Worm (Caenorhabditis elegans) whole organism, young adult: Measurements from ENCODE around the gene B0454.8.

Source experiments
- B0261.1 ChIP-seq: sonication (generic microtip); optimal IDR thresholded peaks from 2 replicates; lab custom pipeline; 2016; ENCODE audit warnings: mild to moderate bottlenecking, missing genetic modification characterization, moderate library complexity, missing compliant biosample characterization
- B0336.3 ChIP-seq: fragments of 200-800 bp; sonication (Bioruptor generic); IDR thresholded peaks from 2 replicates; pipeline ENCODE4 v1.3.6; 2022; ENCODE audit warnings: missing genetic modification characterization, missing compliant biosample characterization
- C17E4.6 ChIP-seq: fragments of 200-800 bp; sonication (Bioruptor generic); IDR thresholded peaks from 2 replicates; pipeline ENCODE4 v1.3.6; 2022; ENCODE audit warnings: missing genetic modification reagents, missing genetic modification characterization, missing compliant biosample characterization
- D2030.7 ChIP-seq: fragments of 200-800 bp; sonication (Bioruptor generic); IDR thresholded peaks from 2 replicates; pipeline ENCODE4 v1.3.6; 2022; ENCODE audit warnings: missing genetic modification reagents, missing genetic modification characterization, missing compliant biosample characterization
- F33H1.4 ChIP-seq: fragments of 200-800 bp; sonication (Bioruptor generic); IDR thresholded peaks from 2 replicates; pipeline ENCODE4 v1.3.6; 2022; ENCODE audit warnings: missing genetic modification reagents, missing genetic modification characterization, missing compliant biosample characterization
- F37B4.10 ChIP-seq: fragments of 200-800 bp; sonication (Bioruptor generic); IDR thresholded peaks from 2 replicates; pipeline ENCODE4 v1.3.6; 2022; ENCODE audit warnings: missing genetic modification characterization, missing compliant biosample characterization
- T07F8.4 ChIP-seq: sonication (generic microtip); optimal IDR thresholded peaks from 2 replicates; lab custom pipeline; 2016; ENCODE audit warnings: mild to moderate bottlenecking, missing genetic modification characterization, moderate library complexity, missing compliant biosample characterization
- Y67H2A.10 ChIP-seq: fragments of 200-800 bp; sonication (Bioruptor generic); conservative IDR thresholded peaks from 2 replicates; pipeline ENCODE4 v1.3.6; 2022; ENCODE audit warnings: missing genetic modification reagents, missing genetic modification characterization, missing compliant biosample characterization
- Y95B8A.8 ChIP-seq: fragments of 200-800 bp; sonication (Bioruptor generic); IDR thresholded peaks from 2 replicates; pipeline ENCODE4 v1.3.6; 2022; ENCODE audit warnings: missing genetic modification reagents, missing genetic modification characterization, missing compliant biosample characterization
- ama-1 ChIP-seq, 3 experiments: fragments of 150-350 bp in 1 of 3; sonication (generic microtip) in 2 of 3; optimal IDR thresholded peaks; 2 replicates each; lab custom pipeline; 2014 to 2018; ENCODE audit warnings: missing biosample characterization in 2 of 3, missing genetic modification characterization in 2 of 3, missing genetic modification reagents in 2 of 3
- aptf-2 ChIP-seq: fragments of 200-800 bp; sonication (Bioruptor generic); conservative IDR thresholded peaks from 2 replicates; pipeline ENCODE4 v1.3.6; 2022; ENCODE audit warnings: missing genetic modification reagents, missing genetic modification characterization, missing compliant biosample characterization
- athp-1 ChIP-seq: sonication (generic microtip); optimal IDR thresholded peaks from 2 replicates; lab custom pipeline; 2017; ENCODE audit warnings: mild to moderate bottlenecking, missing genetic modification characterization, missing compliant biosample characterization
- attf-5 ChIP-seq: fragments of 200-800 bp; sonication (Bioruptor generic); optimal IDR thresholded peaks from 2 replicates; lab custom pipeline; 2018; ENCODE audit warnings: mild to moderate bottlenecking, missing genetic modification characterization, missing compliant biosample characterization
- bed-1 ChIP-seq: fragments of 200-800 bp; sonication (Bioruptor generic); IDR thresholded peaks from 2 replicates; pipeline ENCODE4 v1.3.6; 2022; ENCODE audit warnings: missing genetic modification reagents, missing genetic modification characterization, missing compliant biosample characterization
- cebp-2 ChIP-seq: fragments of 200-800 bp; sonication (Bioruptor generic); IDR thresholded peaks from 2 replicates; pipeline ENCODE4 v1.3.6; 2022; ENCODE audit warnings: missing genetic modification characterization, missing compliant biosample characterization
- ceh-27 ChIP-seq: fragments of 200-800 bp; sonication (Bioruptor generic); optimal IDR thresholded peaks from 2 replicates; lab custom pipeline; 2018; ENCODE audit warnings: mild to moderate bottlenecking, missing genetic modification characterization, moderate library complexity, missing compliant biosample characterization
- ceh-91 ChIP-seq: fragments of 200-800 bp; sonication (Bioruptor generic); IDR thresholded peaks from 2 replicates; pipeline ENCODE4 v1.3.6; 2022; ENCODE audit warnings: missing genetic modification reagents, missing genetic modification characterization, missing compliant biosample characterization
- dox-1 ChIP-seq: fragments of 200-800 bp; sonication (Bioruptor generic); IDR thresholded peaks from 2 replicates; pipeline ENCODE4 v1.3.6; 2022; ENCODE audit warnings: missing genetic modification reagents, missing genetic modification characterization, missing compliant biosample characterization
- egl-44 ChIP-seq: fragments of 200-800 bp; sonication (Bioruptor generic); IDR thresholded peaks from 2 replicates; pipeline ENCODE4 v1.3.6; 2022; ENCODE audit warnings: missing genetic modification reagents, missing genetic modification characterization, missing compliant biosample characterization
- ekl-4 ChIP-seq: fragments of 200-800 bp; sonication (Bioruptor generic); IDR thresholded peaks from 2 replicates; pipeline ENCODE4 v1.3.6; 2022; ENCODE audit warnings: missing genetic modification reagents, missing genetic modification characterization, missing compliant biosample characterization
- him-1 ChIP-seq: sonication (generic microtip); optimal IDR thresholded peaks from 2 replicates; lab custom pipeline; 2016; ENCODE audit warnings: missing genotype, missing genetic modification reagents, missing genetic modification characterization, missing compliant biosample characterization
- hlh-26 ChIP-seq: fragments of 200-800 bp; sonication (Bioruptor generic); conservative IDR thresholded peaks from 2 replicates; pipeline ENCODE4 v1.3.6; 2022; ENCODE audit warnings: missing genetic modification reagents, missing genetic modification characterization, missing compliant biosample characterization
- hmg-1.2 ChIP-seq: fragments of 200-800 bp; sonication (Bioruptor generic); IDR thresholded peaks from 2 replicates; pipeline ENCODE4 v1.3.6; 2022; ENCODE audit warnings: missing genetic modification reagents, missing genetic modification characterization, missing compliant biosample characterization
- lin-35 ChIP-seq, 3 experiments: fragments of 150-350 bp in 2 of 3; sonication (generic microtip) in 1 of 3; optimal IDR thresholded peaks; 2 replicates each; lab custom pipeline; 2014 to 2018; ENCODE audit warnings: missing biosample characterization in 3 of 3, missing genetic modification characterization in 3 of 3, missing genetic modification reagents in 3 of 3
- lir-1 ChIP-seq: fragments of 200-800 bp; sonication (Bioruptor generic); conservative IDR thresholded peaks from 2 replicates; pipeline ENCODE4 v1.3.6; 2022; ENCODE audit warnings: missing genetic modification reagents, missing genetic modification characterization, missing compliant biosample characterization
- lsl-1 ChIP-seq: fragments of 200-800 bp; sonication (Bioruptor generic); optimal IDR thresholded peaks from 2 replicates; lab custom pipeline; 2018; ENCODE audit warnings: mild to moderate bottlenecking, missing genetic modification characterization, moderate library complexity, missing compliant biosample characterization
- madf-6 ChIP-seq: fragments of 200-800 bp; sonication (Bioruptor generic); IDR thresholded peaks from 2 replicates; pipeline ENCODE4 v1.3.6; 2022; ENCODE audit warnings: missing genetic modification reagents, missing genetic modification characterization, missing compliant biosample characterization
- madf-8 ChIP-seq: fragments of 200-800 bp; sonication (Bioruptor generic); conservative IDR thresholded peaks from 2 replicates; pipeline ENCODE4 v1.3.6; 2022; ENCODE audit warnings: missing genetic modification reagents, missing genetic modification characterization, missing compliant biosample characterization
- mcd-1 ChIP-seq: fragments of 200-800 bp; sonication (Bioruptor generic); IDR thresholded peaks from 2 replicates; pipeline ENCODE4 v1.3.6; 2022; ENCODE audit warnings: missing genetic modification reagents, missing genetic modification characterization, missing compliant biosample characterization
- mes-4 ChIP-seq: sonication (generic microtip); optimal IDR thresholded peaks from 2 replicates; lab custom pipeline; 2016; ENCODE audit warnings: missing genotype, missing genetic modification characterization, missing compliant biosample characterization
- nfyb-1 ChIP-seq: fragments of 200-800 bp; sonication (Bioruptor generic); IDR thresholded peaks from 2 replicates; pipeline ENCODE4 v1.3.6; 2022; ENCODE audit warnings: missing genetic modification reagents, missing genetic modification characterization, missing compliant biosample characterization
- nhr-80 ChIP-seq: sonication (generic microtip); optimal IDR thresholded peaks from 2 replicates; lab custom pipeline; 2016; ENCODE audit warnings: missing genetic modification characterization, missing compliant biosample characterization
- pbrm-1 ChIP-seq: fragments of 200-800 bp; sonication (Bioruptor generic); IDR thresholded peaks from 2 replicates; pipeline ENCODE4 v1.3.6; 2022; ENCODE audit warnings: missing genetic modification reagents, missing genetic modification characterization, missing compliant biosample characterization
- rcor-1 ChIP-seq: fragments of 200-800 bp; sonication (Bioruptor generic); IDR thresholded peaks from 2 replicates; pipeline ENCODE4 v1.3.6; 2022; ENCODE audit warnings: missing genetic modification reagents, missing genetic modification characterization, missing compliant biosample characterization
- repo-1 ChIP-seq: sonication (generic microtip); optimal IDR thresholded peaks from 2 replicates; lab custom pipeline; 2017; ENCODE audit warnings: mild to moderate bottlenecking, missing genetic modification characterization, missing compliant biosample characterization
- rpc-1 ChIP-seq, 2 experiments: fragments of 150-350 bp in 1 of 2; sonication (generic microtip) in 1 of 2; optimal IDR thresholded peaks; 2 replicates each; lab custom pipeline; 2014 to 2018; ENCODE audit warnings: missing biosample characterization in 1 of 2, missing genetic modification characterization in 1 of 2, missing genetic modification reagents in 1 of 2, missing genotype in 1 of 2
- sdz-38 ChIP-seq: sonication (generic microtip); optimal IDR thresholded peaks from 2 replicates; lab custom pipeline; 2016; ENCODE audit warnings: missing genotype, missing genetic modification characterization, missing compliant biosample characterization
- snpc-1.1 ChIP-seq: sonication (generic microtip); optimal IDR thresholded peaks from 2 replicates; lab custom pipeline; 2017; ENCODE audit warnings: missing genetic modification characterization, mild to moderate bottlenecking, missing compliant biosample characterization, antibody characterized with exemption, moderate library complexity, missing genotype, missing genetic modification reagents; ENCODE audit not compliant: insufficient read depth
- snpc-1.3 ChIP-seq: sonication (generic microtip); optimal IDR thresholded peaks from 2 replicates; lab custom pipeline; 2017; ENCODE audit warnings: missing genetic modification characterization, mild to moderate bottlenecking, missing compliant biosample characterization, antibody characterized with exemption, moderate library complexity, missing genotype, missing genetic modification reagents; ENCODE audit not compliant: insufficient read depth
- snpc-3.4 ChIP-seq: sonication (generic microtip); optimal IDR thresholded peaks from 2 replicates; lab custom pipeline; 2017; ENCODE audit warnings: missing genetic modification characterization, mild to moderate bottlenecking, missing compliant biosample characterization, antibody characterized with exemption, moderate library complexity, missing genotype, missing genetic modification reagents
- snpc-4 ChIP-seq, 5 experiments: fragments of 150-350 bp in 1 of 5; sonication (generic microtip) in 4 of 5; optimal IDR thresholded peaks; 2 replicates each; lab custom pipeline; 2014 to 2018; ENCODE audit warnings: missing genetic modification characterization in 5 of 5, missing biosample characterization in 3 of 5, antibody characterized with exemption in 2 of 5, mild to moderate bottlenecking in 2 of 5, missing compliant biosample characterization in 2 of 5, missing genotype in 2 of 5, moderate library complexity in 2 of 5, missing genetic modification reagents in 1 of 5
- tbp1 ChIP-seq: fragments of 200-800 bp; sonication (Bioruptor generic); optimal IDR thresholded peaks from 2 replicates; lab custom pipeline; 2018; ENCODE audit warnings: mild to moderate bottlenecking, missing genetic modification characterization, missing compliant biosample characterization
- tbx-9 ChIP-seq: sonication (generic microtip); optimal IDR thresholded peaks from 2 replicates; lab custom pipeline; 2016; ENCODE audit warnings: borderline replicate concordance, missing genetic modification characterization, inconsistent platforms, missing compliant biosample characterization
- tlf-1 ChIP-seq: fragments of 200-800 bp; sonication (Bioruptor generic); optimal IDR thresholded peaks from 2 replicates; lab custom pipeline; 2018; ENCODE audit warnings: mild to moderate bottlenecking, missing genetic modification characterization, missing compliant biosample characterization
- xnd-1 ChIP-seq: sonication (generic microtip); optimal IDR thresholded peaks from 2 replicates; lab custom pipeline; 2016; ENCODE audit warnings: missing genotype, missing genetic modification reagents, missing genetic modification characterization, missing compliant biosample characterization
- ztf-18 ChIP-seq: sonication (generic microtip); optimal IDR thresholded peaks from 2 replicates; lab custom pipeline; 2016; ENCODE audit warnings: missing genotype, mild to moderate bottlenecking, missing genetic modification characterization, missing compliant biosample characterization

The B0454.8 gene

DNA sequence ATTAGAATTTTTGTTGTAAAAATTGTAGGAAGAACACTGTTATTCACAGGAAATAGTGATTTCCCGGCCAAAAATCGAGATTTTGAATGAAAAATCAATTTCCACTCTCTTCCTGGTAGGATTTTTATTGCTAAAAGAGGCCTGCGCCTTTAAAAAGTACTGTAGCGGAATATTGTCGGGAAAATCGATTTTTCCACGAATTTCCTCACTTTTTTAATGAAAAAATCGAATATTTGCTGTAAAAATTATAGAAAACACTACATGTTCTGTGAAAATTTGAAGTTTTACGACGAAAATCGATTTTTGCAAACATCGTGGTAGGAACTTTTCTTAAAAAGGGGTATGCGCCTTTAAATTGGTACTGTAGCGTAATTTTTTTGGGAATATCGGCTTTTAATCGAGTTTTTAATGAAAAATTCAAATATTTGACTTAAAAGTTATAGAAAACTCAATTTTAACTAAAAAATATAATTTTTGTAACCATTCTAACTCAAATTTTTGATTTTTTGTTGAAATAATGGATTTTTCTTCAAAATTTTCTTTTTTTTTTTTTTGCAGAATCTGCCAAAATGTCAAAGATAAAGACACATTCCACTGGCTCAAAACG, 13.1 kb upstream of the B0454.8 start, which contains the start of gene lin-8:
Gene lin-8 (plus strand): TSS at position 557 of the 607 bp plus-strand sequence.
- TF ChIP-seq athp-1 = peak; percentile 54
- peak; percentile 8; the same call in 1 of the 2 replicates for TF ChIP-seq hmg-1.2 (GFP tag; lab: Robert Waterston, UW)
- peak; percentile 79 for TF ChIP-seq D2030.7
- TF ChIP-seq rcor-1 (GFP tag; lab: Robert Waterston, UW) = no peak
- TF ChIP-seq ztf-18 (tag; lab: Kevin White, UChicago) = no peak
- no peak for TF ChIP-seq Y95B8A.8 (GFP tag; lab: Robert Waterston, UW)
- peak; percentile 84 for TF ChIP-seq F33H1.4 (GFP tag; lab: Robert Waterston, UW)
- TF ChIP-seq mcd-1 = no peak
- peak; percentile 78 for TF ChIP-seq madf-8 (GFP tag; lab: Robert Waterston, UW)
- no peak for TF ChIP-seq aptf-2 (GFP tag; lab: Robert Waterston, UW)
- no peak for TF ChIP-seq ekl-4 (GFP tag; lab: Robert Waterston, UW)
- no peak for TF ChIP-seq snpc-1.3 (tag; lab: Kevin White, UChicago)
- TF ChIP-seq nfyb-1 = 0 out of 2 replicates have a peak, but pooled peaks have one; percentile 18
- peak; percentile 76 for TF ChIP-seq him-1 (tag; lab: Kevin White, UChicago)
- TF ChIP-seq hlh-26 (GFP tag; lab: Robert Waterston, UW) = no peak
- TF ChIP-seq Y67H2A.10 (GFP tag; lab: Robert Waterston, UW) = no peak
- TF ChIP-seq dox-1 (GFP tag; lab: Robert Waterston, UW) = peak; percentile 48; the same call in 1 of the 2 replicates
- no peak for TF ChIP-seq cebp-2 (GFP tag; lab: Robert Waterston, UW)
- TF ChIP-seq tbx-9 = no peak
- TF ChIP-seq snpc-1.1 = no peak
- TF ChIP-seq madf-6 = peak; percentile 90
- TF ChIP-seq nhr-80 = no peak
- TF ChIP-seq pbrm-1 (GFP tag; lab: Robert Waterston, UW) = no peak
- TF ChIP-seq tlf-1 (GFP tag; lab: Kevin White, UChicago) = peak; percentile 5
- peak; percentile 40 for TF ChIP-seq snpc-3.4 (tag; lab: Kevin White, UChicago)
- peak; percentile 40 for TF ChIP-seq tbp1 (GFP tag; lab: Kevin White, UChicago)
- TF ChIP-seq xnd-1 (tag; lab: Kevin White, UChicago) = peak; percentile 96
- TF ChIP-seq B0261.1 (tag; lab: Kevin White, UChicago) = peak; percentile 2
- TF ChIP-seq ceh-91 (GFP tag; lab: Robert Waterston, UW) = peak; percentile 75
- TF ChIP-seq snpc-4 (GFP tag; optimal IDR thresholded peaks at IDR 0.05; lab: Kevin White, UChicago) = no peak
- TF ChIP-seq snpc-4 (tag; optimal IDR thresholded peaks at IDR 0.05; lab: Kevin White, UChicago) = peak in 1 of 4 experiments; percentile 9
- no peak for TF ChIP-seq mes-4 (tag; lab: Kevin White, UChicago)
- 0 out of 2 replicates have a peak, but pooled peaks have one; percentile 18 for TF ChIP-seq B0336.3 (GFP tag; lab: Robert Waterston, UW)
- no peak for TF ChIP-seq bed-1 (GFP tag; lab: Robert Waterston, UW)
- TF ChIP-seq T07F8.4 (tag; lab: Kevin White, UChicago) = no peak
- peak; percentile 100 for TF ChIP-seq lsl-1 (GFP tag; lab: Kevin White, UChicago)
- TF ChIP-seq lin-35 (GFP tag; optimal IDR thresholded peaks at IDR 0.05; lab: Kevin White, UChicago) = no peak
- no peak for TF ChIP-seq C17E4.6

ce11 chrII:3055531-3055930, 12.3 kb upstream of the B0454.8 start:
- TF ChIP-seq F37B4.10 = no peak
- no peak for TF ChIP-seq repo-1
- no peak for TF ChIP-seq B0336.3 (GFP tag; lab: Robert Waterston, UW)
- no peak for TF ChIP-seq rpc-1 (optimal IDR thresholded peaks at IDR 0.05; lab: Kevin White, UChicago)
- no peak for TF ChIP-seq rpc-1 (tag; optimal IDR thresholded peaks at IDR 0.05; lab: Kevin White, UChicago)
- TF ChIP-seq Y95B8A.8 (GFP tag; lab: Robert Waterston, UW) = no peak
- peak; percentile 33; the same call in 1 of the 2 replicates for TF ChIP-seq hmg-1.2 (GFP tag; lab: Robert Waterston, UW)
- TF ChIP-seq mcd-1 = peak; percentile 37; the same call in 1 of the 2 replicates
- TF ChIP-seq sdz-38 (tag; lab: Kevin White, UChicago) = no peak
- TF ChIP-seq ceh-27 = peak; percentile 18
- TF ChIP-seq egl-44 = no peak
- TF ChIP-seq lir-1 (GFP tag; lab: Robert Waterston, UW) = no peak
- TF ChIP-seq attf-5 = peak; percentile 23
- TF ChIP-seq ama-1 (optimal IDR thresholded peaks at IDR 0.05; lab: Kevin White, UChicago) = no peak
- no peak for TF ChIP-seq ama-1 (GFP tag; optimal IDR thresholded peaks at IDR 0.05; lab: Kevin White, UChicago)
